Worm (Caenorhabditis elegans): ENCODE data around the gene tbx-9.

The tbx-9 gene

DNA sequence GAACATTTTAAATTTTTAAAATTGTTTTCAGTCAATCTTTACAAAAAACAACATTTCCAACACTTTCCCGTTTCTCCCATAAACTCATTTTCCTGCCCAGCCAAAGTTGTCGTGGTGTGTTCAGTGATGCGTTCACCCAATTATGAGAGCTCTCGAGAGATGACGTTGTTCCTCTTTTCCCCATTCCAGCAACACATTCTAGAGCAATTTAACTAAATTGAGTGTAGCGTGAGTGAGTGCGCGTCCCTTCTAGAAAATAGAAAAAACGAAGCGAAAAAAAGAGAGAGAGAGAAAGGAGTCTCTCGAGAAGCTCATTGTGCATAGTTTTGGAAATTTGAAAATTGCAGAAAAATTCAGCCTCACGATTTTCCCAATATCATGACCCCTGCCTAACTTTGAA lies 17.1 kb upstream of the tbx-9 start:
- TF ChIP-seq ceh-19 (GFP tag; optimal IDR thresholded peaks at IDR 0.05) (no peak), syd-9 (tag; optimal IDR thresholded peaks at IDR 0.05) (no peak), ahr-1 (tag; optimal IDR thresholded peaks at IDR 0.05) (no peak), nfya-1 (tag; optimal IDR thresholded peaks at IDR 0.05) (no peak), ets-4 (tag; optimal IDR thresholded peaks at IDR 0.05) (no peak), unc-42 (tag; optimal IDR thresholded peaks at IDR 0.05) (peak; percentile 21), ceh-34 (tag; optimal IDR thresholded peaks at IDR 0.05) (no peak)

- TF ChIP-seq elt-4 (tag; optimal IDR thresholded peaks at IDR 0.05) (no peak), elt-2 (tag; optimal IDR thresholded peaks at IDR 0.05) (peak; percentile 5), hlh-6 (tag; optimal IDR thresholded peaks at IDR 0.05) (no peak)
Measured at ce11 chrIII:10357598-10358186, 16.0 kb upstream of the tbx-9 start, which contains the start of gene umps-1. TSS of gene umps-1 (minus strand) at chrIII:10357648.

DNA sequence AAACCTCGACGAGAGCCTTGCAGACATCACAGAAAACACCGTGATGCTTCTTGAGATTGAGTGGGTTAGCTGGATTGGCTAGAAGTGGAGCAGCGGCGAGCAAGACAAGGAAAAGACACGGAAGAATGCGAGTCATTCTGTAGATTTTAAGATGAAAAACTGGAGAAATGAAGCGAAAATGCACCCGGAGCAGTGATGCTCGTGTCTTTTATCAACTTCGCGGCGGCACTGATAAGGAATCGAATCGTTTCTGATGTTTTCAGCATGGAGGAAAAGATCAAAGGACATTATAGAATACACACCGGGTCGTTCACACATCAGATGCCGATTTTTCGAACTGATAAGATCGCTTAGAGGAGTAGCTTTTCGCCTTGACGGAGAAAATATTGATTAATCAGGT lies 13.7 kb upstream of the tbx-9 start, which contains the start of gene spp-1:
TSS of gene spp-1 (minus strand) at position 287 of the 400 bp plus-strand sequence.
- TF ChIP-seq ceh-2 (tag; optimal IDR thresholded peaks at IDR 0.05): no peak
- TF ChIP-seq nhr-232 (tag; optimal IDR thresholded peaks at IDR 0.05): no peak
- TF ChIP-seq hlh-15 (tag; optimal IDR thresholded peaks at IDR 0.05): no peak
- TF ChIP-seq tbx-7 (tag; optimal IDR thresholded peaks at IDR 0.05): no peak
- no peak for TF ChIP-seq hlh-13 (GFP tag; optimal IDR thresholded peaks at IDR 0.05)
- TF ChIP-seq ceh-48 (tag; optimal IDR thresholded peaks at IDR 0.05): no peak
- TF ChIP-seq ceh-9 (tag; optimal IDR thresholded peaks at IDR 0.05): no peak
- no peak for TF ChIP-seq sox-4 (tag; optimal IDR thresholded peaks at IDR 0.05)
- no peak for TF ChIP-seq ceh-31 (tag; optimal IDR thresholded peaks at IDR 0.05)
- TF ChIP-seq ceh-18 (tag; optimal IDR thresholded peaks at IDR 0.05): no peak
- TF ChIP-seq rnt-1 (tag; optimal IDR thresholded peaks at IDR 0.05): no peak
- TF ChIP-seq pqm-1 (tag; optimal IDR thresholded peaks at IDR 0.05): no peak
- TF ChIP-seq K09A11.1 (tag; optimal IDR thresholded peaks at IDR 0.05; ENCODE audit: insufficient read depth): no peak
- TF ChIP-seq mec-3 (tag; optimal IDR thresholded peaks at IDR 0.05; ENCODE audit: borderline replicate concordance): no peak
- no peak for TF ChIP-seq ceh-22 (tag; optimal IDR thresholded peaks at IDR 0.05)
- TF ChIP-seq che-1 (tag; optimal IDR thresholded peaks at IDR 0.05): no peak
- no peak for TF ChIP-seq fkh-10 (GFP tag; optimal IDR thresholded peaks at IDR 0.05)
- no peak for TF ChIP-seq ceh-30 (tag; optimal IDR thresholded peaks at IDR 0.05)
- no peak for TF ChIP-seq ama-1 (optimal IDR thresholded peaks at IDR 0.05)
- no peak for TF ChIP-seq hlh-8 (tag; optimal IDR thresholded peaks at IDR 0.05)

ce11 chrIII:10354591-10354990 lies 12.9 kb upstream of the tbx-9 start:
- TF ChIP-seq ets-4 (tag; optimal IDR thresholded peaks at IDR 0.05): no peak
- no peak for TF ChIP-seq eyg-1 (tag; optimal IDR thresholded peaks at IDR 0.05)
- no peak for TF ChIP-seq ceh-6 (GFP tag; optimal IDR thresholded peaks at IDR 0.05)
- no peak for TF ChIP-seq hlh-13 (GFP tag; optimal IDR thresholded peaks at IDR 0.05)
- TF ChIP-seq C08G9.2 (tag; optimal IDR thresholded peaks at IDR 0.05): no peak
- no peak for TF ChIP-seq nhr-232 (tag; optimal IDR thresholded peaks at IDR 0.05)
- TF ChIP-seq elt-4 (tag; optimal IDR thresholded peaks at IDR 0.05): no peak
- no peak for TF ChIP-seq nhr-11 (tag; optimal IDR thresholded peaks at IDR 0.05)
- no peak for TF ChIP-seq F13H6.1 (tag; optimal IDR thresholded peaks at IDR 0.05)

DNA sequence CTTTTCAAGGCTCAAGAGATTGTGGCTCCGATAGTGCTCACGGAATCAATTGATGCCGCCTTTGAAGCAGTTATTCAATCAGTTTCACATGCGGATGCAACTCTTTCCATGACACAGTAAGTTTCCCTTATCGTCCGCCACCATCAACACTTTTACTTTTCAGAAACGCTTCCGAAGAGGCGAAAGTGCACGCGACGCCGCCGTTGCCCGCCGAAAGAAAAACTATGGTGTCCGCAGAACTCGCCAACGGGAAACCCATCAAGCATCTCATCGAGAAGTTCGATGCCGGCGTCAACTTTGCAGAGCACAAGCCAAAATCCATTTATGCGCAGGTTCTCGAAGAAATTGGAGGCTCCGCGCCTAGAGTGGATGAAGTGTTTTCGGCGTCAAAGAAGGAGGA lies 11.8 kb upstream of the tbx-9 start:
- no peak for TF ChIP-seq lin-11 (tag; optimal IDR thresholded peaks at IDR 0.05)
- TF ChIP-seq lim-6 (tag; optimal IDR thresholded peaks at IDR 0.05): no peak
- no peak for TF ChIP-seq sox-2 (GFP tag; IDR thresholded peaks at IDR 0.05)
- no peak for TF ChIP-seq ceh-34 (tag; optimal IDR thresholded peaks at IDR 0.05)
- no peak for TF ChIP-seq ceh-19 (GFP tag; optimal IDR thresholded peaks at IDR 0.05)
- TF ChIP-seq nhr-232 (tag; optimal IDR thresholded peaks at IDR 0.05): no peak
- no peak for TF ChIP-seq fax-1 (tag; optimal IDR thresholded peaks at IDR 0.05)
- no peak for TF ChIP-seq tbx-2 (tag; optimal IDR thresholded peaks at IDR 0.05)
- TF ChIP-seq ceh-31 (tag; optimal IDR thresholded peaks at IDR 0.05): no peak
- TF ChIP-seq madf-2 (tag; optimal IDR thresholded peaks at IDR 0.05): no peak
- no peak for TF ChIP-seq pag-3 (tag; optimal IDR thresholded peaks at IDR 0.05; ENCODE audit: borderline replicate concordance)
- no peak for TF ChIP-seq elt-2 (tag; optimal IDR thresholded peaks at IDR 0.05)
- TF ChIP-seq ttx-3 (tag; optimal IDR thresholded peaks at IDR 0.05): no peak
